Worm (Caenorhabditis elegans): ENCODE results near the gene C27H5.6.

DNA sequence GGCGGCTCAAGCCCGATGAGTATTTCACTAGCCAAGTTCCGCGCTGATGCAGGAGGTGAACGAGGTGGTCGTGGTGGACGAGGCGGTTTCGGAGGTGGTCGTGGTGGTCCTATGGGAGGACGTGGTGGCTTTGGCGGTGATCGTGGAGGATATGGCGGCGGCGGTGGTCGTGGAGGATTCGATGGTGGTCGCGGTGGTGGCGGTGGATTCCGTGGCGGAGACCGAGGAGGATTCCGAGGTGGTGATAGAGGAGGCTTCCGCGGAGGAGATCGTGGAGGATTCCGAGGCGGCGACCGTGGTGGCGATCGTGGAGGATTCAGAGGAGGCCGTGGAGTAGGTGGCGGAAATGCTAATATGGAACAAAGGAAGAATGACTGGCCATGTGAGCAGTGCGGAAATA, 32.3 kb downstream of the C27H5.6 start:
- TF ChIP-seq tab-1 (GFP tag; IDR thresholded peaks at IDR 0.05) (no peak), ztf-23 (GFP tag; IDR thresholded peaks at IDR 0.05) (no peak), flt-1 (GFP tag; IDR thresholded peaks at IDR 0.05) (no peak), ref-1 (GFP tag; conservative IDR thresholded peaks at IDR 0.05) (no peak), T22C8.4 (GFP tag; IDR thresholded peaks at IDR 0.05) (no peak)
